Fruit fly (Drosophila melanogaster) whole organism, adult: ENCODE measurements around the gene CG15375.

Source experiments
- CG14711 ChIP-seq: fragments of 200-800 bp; sonication (Bioruptor generic); optimal IDR thresholded peaks from 2 replicates; lab custom pipeline; 2018; ENCODE audit warnings: missing biosample characterization, mild to moderate bottlenecking, missing genetic modification characterization, moderate library complexity
- CG33017 ChIP-seq: fragments of 200-800 bp; sonication (Bioruptor generic); optimal IDR thresholded peaks from 2 replicates; lab custom pipeline; 2018; ENCODE audit warnings: missing biosample characterization, mild to moderate bottlenecking, missing genetic modification characterization, moderate library complexity
- CG5204 ChIP-seq: fragments of 200-800 bp; sonication (Bioruptor generic); optimal IDR thresholded peaks from 2 replicates; lab custom pipeline; 2016; ENCODE audit warnings: missing biosample characterization, missing genetic modification characterization
- Crg-1 ChIP-seq: fragments of 200-800 bp; sonication (Bioruptor generic); optimal IDR thresholded peaks from 2 replicates; lab custom pipeline; 2016; ENCODE audit warnings: missing biosample characterization, missing genetic modification characterization
- Mnt ChIP-seq: fragments of 200-800 bp; sonication (Bioruptor generic); optimal IDR thresholded peaks from 2 replicates; lab custom pipeline; 2016; ENCODE audit warnings: missing biosample characterization, mild to moderate bottlenecking, missing genetic modification characterization
- bab1 ChIP-seq: fragments of 200-800 bp; sonication (Bioruptor generic); optimal IDR thresholded peaks from 3 replicates; lab custom pipeline; 2019; ENCODE audit warnings: missing biosample characterization, mild to moderate bottlenecking, missing genetic modification characterization, moderate library complexity
- cic ChIP-seq: fragments of 200-800 bp; sonication (Bioruptor generic); optimal IDR thresholded peaks from 2 replicates; lab custom pipeline; 2017; ENCODE audit warnings: missing biosample characterization, mild to moderate bottlenecking, missing genetic modification characterization, moderate library complexity
- cnc ChIP-seq, 2 experiments: fragments of >200 bp; optimal IDR thresholded peaks; 2 replicates each; lab custom pipeline; 2017
- kay ChIP-seq: fragments of 200-800 bp; sonication (Bioruptor generic); peaks from one replicate; lab custom pipeline; 2016; ENCODE audit warnings: missing biosample characterization, missing genetic modification characterization, borderline replicate concordance
- tj ChIP-seq: fragments of 200-800 bp; sonication (Bioruptor generic); optimal IDR thresholded peaks from 3 replicates; lab custom pipeline; 2017; ENCODE audit warnings: missing biosample characterization, mild to moderate bottlenecking, missing genetic modification characterization, moderate library complexity
- toe ChIP-seq: fragments of 200-800 bp; sonication (Bioruptor generic); optimal IDR thresholded peaks from 2 replicates; lab custom pipeline; 2016; ENCODE audit warnings: missing biosample characterization, missing genetic modification characterization

- TF ChIP-seq CG33017 (tag; lab: Kevin White, UChicago) (no peak), CG5204 (GFP tag; lab: Kevin White, UChicago) (no peak), toe (GFP tag; lab: Kevin White, UChicago) (no peak), kay (no peak), Crg-1 (no peak), CG14711 (tag; lab: Kevin White, UChicago) (no peak), cnc (optimal IDR thresholded peaks at IDR 0.05; lab: Kevin White, UChicago) (no peak), bab1 (GFP tag; lab: Kevin White, UChicago) (no peak), Mnt (GFP tag; lab: Kevin White, UChicago) (no peak), cic (no peak), tj (GFP tag; lab: Kevin White, UChicago) (no peak)
These were observed 37.9 kb downstream of the CG15375 start for dm6 chrX:4139043-4139442.
